Worm (Caenorhabditis elegans) whole organism, L1 larva: ENCODE measurements around the gene C05A2.4.

Source experiments
- ama-1 ChIP-seq: fragments of 150-350 bp; optimal IDR thresholded peaks from 2 replicates; lab custom pipeline; 2014
- blmp-1 ChIP-seq: fragments of 150-350 bp; optimal IDR thresholded peaks from 2 replicates; lab custom pipeline; 2014; ENCODE audit warnings: missing biosample characterization, missing genetic modification characterization
- egl-27 ChIP-seq, 2 experiments: fragments of 150-350 bp in 1 of 2; sonication (generic microtip); optimal IDR thresholded peaks; 3 replicates each; lab custom pipeline; 2017 to 2018; ENCODE audit warnings: missing biosample characterization in 2 of 2, missing genetic modification characterization in 2 of 2, missing genetic modification reagents in 2 of 2
- elt-2 ChIP-seq: sonication (generic microtip); optimal IDR thresholded peaks from 2 replicates; lab custom pipeline; 2016; ENCODE audit warnings: missing genetic modification characterization, mild to moderate bottlenecking, inconsistent platforms, missing compliant biosample characterization, missing genetic modification reagents
- lin-13 ChIP-seq: fragments of 150-350 bp; optimal IDR thresholded peaks from 2 replicates; lab custom pipeline; 2014; ENCODE audit warnings: missing biosample characterization, missing genetic modification reagents, missing genetic modification characterization
- lin-15B ChIP-seq: fragments of 150-350 bp; sonication (generic microtip); optimal IDR thresholded peaks from 3 replicates; lab custom pipeline; 2014; ENCODE audit warnings: missing biosample characterization, missing genetic modification characterization
- lir-3 ChIP-seq: sonication (generic microtip); optimal IDR thresholded peaks from 2 replicates; lab custom pipeline; 2016; ENCODE audit warnings: mild to moderate bottlenecking, missing genetic modification characterization, moderate library complexity, missing compliant biosample characterization; ENCODE audit not compliant: poor library complexity
- nhr-71 ChIP-seq: sonication (generic microtip); optimal IDR thresholded peaks from 2 replicates; lab custom pipeline; 2016; ENCODE audit warnings: mild to moderate bottlenecking, missing genetic modification characterization, moderate library complexity, missing compliant biosample characterization
- nhr-76 ChIP-seq: sonication (generic microtip); optimal IDR thresholded peaks from 2 replicates; lab custom pipeline; 2017; ENCODE audit warnings: missing biosample characterization, missing genetic modification characterization
- nhr-90 ChIP-seq: sonication (generic microtip); optimal IDR thresholded peaks from 2 replicates; lab custom pipeline; 2016; ENCODE audit warnings: mild to moderate bottlenecking, missing genetic modification characterization, missing compliant biosample characterization; ENCODE audit not compliant: poor library complexity
- sox-4 ChIP-seq: sonication (generic microtip); optimal IDR thresholded peaks from 2 replicates; lab custom pipeline; 2016; ENCODE audit warnings: missing genetic modification characterization, missing compliant biosample characterization
- unc-62 ChIP-seq: fragments of 150-350 bp; optimal IDR thresholded peaks from 2 replicates; lab custom pipeline; 2014; ENCODE audit warnings: missing biosample characterization, missing genetic modification reagents, missing genetic modification characterization

- TF ChIP-seq unc-62 (GFP tag; lab: Kevin White, UChicago) (no peak), blmp-1 (tag; lab: Kevin White, UChicago) (no peak), nhr-90 (tag; lab: Kevin White, UChicago) (no peak), elt-2 (no peak), lir-3 (tag; lab: Kevin White, UChicago) (no peak), ama-1 (no peak), nhr-76 (tag; lab: Kevin White, UChicago) (no peak), lin-13 (GFP tag; lab: Kevin White, UChicago) (no peak), lin-15B (tag; lab: Kevin White, UChicago) (no peak), egl-27 (tag; optimal IDR thresholded peaks at IDR 0.05; lab: Kevin White, UChicago) (no peak), nhr-71 (tag; lab: Kevin White, UChicago) (no peak), sox-4 (tag; lab: Kevin White, UChicago) (no peak)
Measured at ce11 chrV:10714630-10715029, 19.3 kb downstream of the C05A2.4 start.
